Worm (Caenorhabditis elegans): ENCODE data around the gene Y73B6BL.12.
A peak's percentile ranks its signal among the peaks of the same experiment; 100 is the strongest.

The Y73B6BL.12 gene

ce11 chrIV:6327363-6328015, 10.2 kb upstream of the Y73B6BL.12 start:
- no peak for TF ChIP-seq dao-5 (tag; optimal IDR thresholded peaks at IDR 0.05)
- peak; percentile 60 for TF ChIP-seq W03F9.2 (tag; optimal IDR thresholded peaks at IDR 0.05)

ce11 chrIV:6326448-6326847, 9.2 kb upstream of the Y73B6BL.12 start, which contains the start of gene lsm-8:
Gene lsm-8, plus strand, starts transcription at chrIV:6326526.
- no peak for TF ChIP-seq W03F9.2 (tag; optimal IDR thresholded peaks at IDR 0.05)
- TF ChIP-seq him-1 (tag; optimal IDR thresholded peaks at IDR 0.05), result no peak
- TF ChIP-seq dao-5 (tag; optimal IDR thresholded peaks at IDR 0.05), result no peak

ce11 chrIV:6325772-6326171, 8.5 kb upstream of the Y73B6BL.12 start:
- no peak for TF ChIP-seq dao-5 (tag; optimal IDR thresholded peaks at IDR 0.05)
- TF ChIP-seq him-1 (tag; optimal IDR thresholded peaks at IDR 0.05), result no peak
- TF ChIP-seq W03F9.2 (tag; optimal IDR thresholded peaks at IDR 0.05), result no peak

- TF ChIP-seq W03F9.2 (tag; optimal IDR thresholded peaks at IDR 0.05) (peak; percentile 100), him-1 (tag; optimal IDR thresholded peaks at IDR 0.05) (peak; percentile 86), dao-5 (tag; optimal IDR thresholded peaks at IDR 0.05) (no peak)
Measured at ce11 chrIV:6323654-6324224, 6.5 kb upstream of the Y73B6BL.12 start, which contains the start of gene sqd-1. Gene sqd-1, plus strand, starts transcription at chrIV:6324174.

- TF ChIP-seq dao-5 (tag; optimal IDR thresholded peaks at IDR 0.05) (no peak), him-1 (tag; optimal IDR thresholded peaks at IDR 0.05) (peak; percentile 62), W03F9.2 (tag; optimal IDR thresholded peaks at IDR 0.05) (peak; percentile 99)
Measured at ce11 chrIV:6321667-6322066, 4.4 kb upstream of the Y73B6BL.12 start, which contains the start of gene Y73B6BL.29. Gene Y73B6BL.29, plus strand, starts transcription at chrIV:6321929.

ce11 chrIV:6307439-6307838, 9.8 kb downstream of the Y73B6BL.12 start, which contains the start of gene csp-2:
Gene csp-2, plus strand, starts transcription at chrIV:6307739.
- TF ChIP-seq dao-5 (tag; optimal IDR thresholded peaks at IDR 0.05) (no peak), W03F9.2 (tag; optimal IDR thresholded peaks at IDR 0.05) (no peak), him-1 (tag; optimal IDR thresholded peaks at IDR 0.05) (no peak)

ce11 chrIV:6303642-6304041, 13.6 kb downstream of the Y73B6BL.12 start, which contains the start of gene srv-25:
Gene srv-25, minus strand, starts transcription at chrIV:6303742.
- TF ChIP-seq him-1 (tag; optimal IDR thresholded peaks at IDR 0.05), result no peak
- TF ChIP-seq W03F9.2 (tag; optimal IDR thresholded peaks at IDR 0.05), result no peak
- TF ChIP-seq dao-5 (tag; optimal IDR thresholded peaks at IDR 0.05), result no peak

- no peak for TF ChIP-seq W03F9.2 (tag; optimal IDR thresholded peaks at IDR 0.05)
- TF ChIP-seq him-1 (tag; optimal IDR thresholded peaks at IDR 0.05), result no peak
- TF ChIP-seq dao-5 (tag; optimal IDR thresholded peaks at IDR 0.05), result no peak
Measured at ce11 chrIV:6301764-6302163, 15.5 kb downstream of the Y73B6BL.12 start, which contains the start of gene srv-26. Gene srv-26, minus strand, starts transcription at chrIV:6301864.

- TF ChIP-seq W03F9.2 (tag; optimal IDR thresholded peaks at IDR 0.05) (no peak), dao-5 (tag; optimal IDR thresholded peaks at IDR 0.05) (no peak), him-1 (tag; optimal IDR thresholded peaks at IDR 0.05) (no peak)
Measured at ce11 chrIV:6299523-6299922, 17.7 kb downstream of the Y73B6BL.12 start.

- TF ChIP-seq dao-5 (tag; optimal IDR thresholded peaks at IDR 0.05), result no peak
- TF ChIP-seq W03F9.2 (tag; optimal IDR thresholded peaks at IDR 0.05), result no peak
- TF ChIP-seq him-1 (tag; optimal IDR thresholded peaks at IDR 0.05), result no peak
Measured at ce11 chrIV:6298253-6298652, 19.0 kb downstream of the Y73B6BL.12 start, which contains the start of gene srv-27. Gene srv-27, minus strand, starts transcription at chrIV:6298353.

- TF ChIP-seq him-1 (tag; optimal IDR thresholded peaks at IDR 0.05) (no peak), dao-5 (tag; optimal IDR thresholded peaks at IDR 0.05) (no peak), W03F9.2 (tag; optimal IDR thresholded peaks at IDR 0.05) (no peak)
Measured at ce11 chrIV:6294081-6294480, 23.2 kb downstream of the Y73B6BL.12 start, which contains the start of gene hil-2. Gene hil-2, plus strand, starts transcription at chrIV:6294240.

ce11 chrIV:6290741-6291140, 26.5 kb downstream of the Y73B6BL.12 start, which contains the start of gene srv-24:
Gene srv-24, minus strand, starts transcription at chrIV:6290841.
- no peak for TF ChIP-seq W03F9.2 (tag; optimal IDR thresholded peaks at IDR 0.05)
- no peak for TF ChIP-seq him-1 (tag; optimal IDR thresholded peaks at IDR 0.05)
- TF ChIP-seq dao-5 (tag; optimal IDR thresholded peaks at IDR 0.05), result no peak

ce11 chrIV:6284277-6284676, 33.0 kb downstream of the Y73B6BL.12 start, which contains the start of gene ops-1:
Gene ops-1, minus strand, starts transcription at chrIV:6284377.
- TF ChIP-seq W03F9.2 (tag; optimal IDR thresholded peaks at IDR 0.05) (no peak), him-1 (tag; optimal IDR thresholded peaks at IDR 0.05) (no peak), dao-5 (tag; optimal IDR thresholded peaks at IDR 0.05) (no peak)

- TF ChIP-seq W03F9.2 (tag; optimal IDR thresholded peaks at IDR 0.05), result no peak
- no peak for TF ChIP-seq him-1 (tag; optimal IDR thresholded peaks at IDR 0.05)
- TF ChIP-seq dao-5 (tag; optimal IDR thresholded peaks at IDR 0.05), result no peak
Measured at ce11 chrIV:6282143-6282542, 35.1 kb downstream of the Y73B6BL.12 start, which contains the start of gene srv-32. Gene srv-32, minus strand, starts transcription at chrIV:6282243.

All from whole organism, L4/young adult.